Worm (Caenorhabditis elegans) whole organism, early embryonic: ENCODE measurements around the gene Y55F3C.10.

Experiments
- B0310.2 ChIP-seq: sonication (generic microtip); optimal IDR thresholded peaks from 2 replicates; lab custom pipeline; 2016; ENCODE audit warnings: mild to moderate bottlenecking, missing genetic modification characterization, missing compliant biosample characterization
- F13C5.2 ChIP-seq: sonication (generic microtip); optimal IDR thresholded peaks from 2 replicates; lab custom pipeline; 2017; ENCODE audit warnings: mild to moderate bottlenecking, missing genetic modification characterization, inconsistent platforms, missing compliant biosample characterization
- aly-1 ChIP-seq: sonication (generic microtip); optimal IDR thresholded peaks from 2 replicates; lab custom pipeline; 2016; ENCODE audit warnings: missing genetic modification characterization, missing compliant biosample characterization
- ama-1 ChIP-seq: fragments of 150-350 bp; optimal IDR thresholded peaks from 2 replicates; lab custom pipeline; 2014
- ceh-13 ChIP-seq: fragments of 200-800 bp; sonication (Bioruptor generic); optimal IDR thresholded peaks from 2 replicates; lab custom pipeline; 2018; ENCODE audit warnings: mild to moderate bottlenecking, missing genetic modification characterization, missing compliant biosample characterization
- ceh-36 ChIP-seq: sonication (generic microtip); optimal IDR thresholded peaks from 2 replicates; lab custom pipeline; 2016; ENCODE audit warnings: missing genetic modification characterization, inconsistent platforms, missing compliant biosample characterization
- ets-7 ChIP-seq: sonication (generic microtip); optimal IDR thresholded peaks from 2 replicates; lab custom pipeline; 2016; ENCODE audit warnings: missing genotype, missing genetic modification characterization, missing compliant biosample characterization
- flt-1 ChIP-seq: fragments of 200-800 bp; sonication (Bioruptor generic); IDR thresholded peaks from 2 replicates; pipeline ENCODE4 v1.3.6; 2022; ENCODE audit warnings: missing genetic modification characterization, missing compliant biosample characterization
- hmbx-1 ChIP-seq: sonication (generic microtip); optimal IDR thresholded peaks from 2 replicates; lab custom pipeline; 2016; ENCODE audit warnings: mild to moderate bottlenecking, missing genetic modification characterization, missing compliant biosample characterization
- hmg-4 ChIP-seq: fragments of 200-800 bp; sonication (Bioruptor generic); optimal IDR thresholded peaks from 2 replicates; lab custom pipeline; 2018; ENCODE audit warnings: mild to moderate bottlenecking, missing genetic modification characterization, missing compliant biosample characterization
- hnd-1 ChIP-seq: sonication (generic microtip); optimal IDR thresholded peaks from 2 replicates; lab custom pipeline; 2016; ENCODE audit warnings: missing genetic modification characterization, missing compliant biosample characterization
- pes-1 ChIP-seq: fragments of 200-800 bp; sonication (Bioruptor generic); IDR thresholded peaks from 2 replicates; pipeline ENCODE4 v1.3.6; 2022; ENCODE audit warnings: missing genetic modification reagents, missing genetic modification characterization, missing compliant biosample characterization
- scrt-1 ChIP-seq: fragments of 200-800 bp; sonication (Bioruptor generic); IDR thresholded peaks from 2 replicates; pipeline ENCODE4 v1.3.6; 2022; ENCODE audit warnings: missing genetic modification characterization, missing compliant biosample characterization
- sea-1 ChIP-seq: fragments of 200-800 bp; sonication (Bioruptor generic); conservative IDR thresholded peaks from 2 replicates; pipeline ENCODE4 v1.3.6; 2022; ENCODE audit warnings: missing genetic modification characterization, missing compliant biosample characterization
- tbx-11 ChIP-seq: fragments of 200-800 bp; sonication (Bioruptor generic); IDR thresholded peaks from 2 replicates; pipeline ENCODE4 v1.3.6; 2022; ENCODE audit warnings: missing genetic modification characterization, missing compliant biosample characterization
- tbx-37 ChIP-seq: fragments of 200-800 bp; sonication (Bioruptor generic); conservative IDR thresholded peaks from 2 replicates; pipeline ENCODE4 v1.3.6; 2022; ENCODE audit warnings: missing genetic modification reagents, missing genetic modification characterization, missing compliant biosample characterization
- tra-4 ChIP-seq: sonication (generic microtip); optimal IDR thresholded peaks from 2 replicates; lab custom pipeline; 2017; ENCODE audit warnings: missing genetic modification characterization, missing compliant biosample characterization

Gene Y55F3C.10

ce11 chrIV:682726-683340 is 36.4 kb downstream of the Y55F3C.10 start:
- TF ChIP-seq ets-7 (tag; lab: Kevin White, UChicago) = peak; percentile 50
- peak; percentile 85 for TF ChIP-seq tbx-11
- peak; percentile 87 for TF ChIP-seq scrt-1 (GFP tag; lab: Robert Waterston, UW)
- peak; percentile 86 for TF ChIP-seq flt-1 (GFP tag; lab: Robert Waterston, UW)
- TF ChIP-seq tra-4 (tag; lab: Kevin White, UChicago) = peak; percentile 2
- peak; percentile 84 for TF ChIP-seq aly-1 (tag; lab: Kevin White, UChicago)
- peak; percentile 89 for TF ChIP-seq pes-1 (GFP tag; lab: Robert Waterston, UW)
- TF ChIP-seq tbx-37 (GFP tag; lab: Robert Waterston, UW) = peak; percentile 79
- peak; percentile 41 for TF ChIP-seq hmbx-1 (tag; lab: Kevin White, UChicago)
- TF ChIP-seq B0310.2 = peak; percentile 73
- TF ChIP-seq hnd-1 = peak; percentile 72
- no peak for TF ChIP-seq ama-1 (lab: Kevin White, UChicago)
- TF ChIP-seq F13C5.2 (tag; lab: Kevin White, UChicago) = peak; percentile 70
- TF ChIP-seq hmg-4 (GFP tag; lab: Kevin White, UChicago) = peak; percentile 93
- TF ChIP-seq sea-1 (GFP tag; lab: Robert Waterston, UW) = peak; percentile 85
- TF ChIP-seq ceh-36 (tag; lab: Kevin White, UChicago) = peak; percentile 68
- TF ChIP-seq ceh-13 (GFP tag; lab: Kevin White, UChicago) = peak; percentile 74

- no peak for TF ChIP-seq hmg-4 (GFP tag; lab: Kevin White, UChicago)
- TF ChIP-seq ceh-36 (tag; lab: Kevin White, UChicago) = no peak
- TF ChIP-seq tbx-37 (GFP tag; lab: Robert Waterston, UW) = no peak
- TF ChIP-seq pes-1 (GFP tag; lab: Robert Waterston, UW) = no peak
- TF ChIP-seq B0310.2 = no peak
- TF ChIP-seq aly-1 (tag; lab: Kevin White, UChicago) = no peak
- TF ChIP-seq ama-1 (lab: Kevin White, UChicago) = no peak
These were observed 43.0 kb downstream of the Y55F3C.10 start, which contains the start of gene K11H12.5 for ce11 chrIV:676280-676679. K11H12.5 (plus strand) TSS chrIV:676580.

- TF ChIP-seq scrt-1 (GFP tag; lab: Robert Waterston, UW) (no peak), hmg-4 (GFP tag; lab: Kevin White, UChicago) (no peak), tbx-11 (no peak), pes-1 (GFP tag; lab: Robert Waterston, UW) (no peak), B0310.2 (no peak), hmbx-1 (tag; lab: Kevin White, UChicago) (no peak), ets-7 (tag; lab: Kevin White, UChicago) (no peak), tra-4 (tag; lab: Kevin White, UChicago) (no peak), F13C5.2 (tag; lab: Kevin White, UChicago) (no peak), aly-1 (tag; lab: Kevin White, UChicago) (no peak)
These were observed 43.6 kb downstream of the Y55F3C.10 start, which contains the start of the genes K11H12.4 and K11H12.10 for ce11 chrIV:675471-676159. K11H12.4 (minus strand) TSS chrIV:675883. K11H12.10 (plus strand) TSS chrIV:676075.

- TF ChIP-seq tbx-11 (no peak), hnd-1 (no peak), scrt-1 (GFP tag; lab: Robert Waterston, UW) (no peak), flt-1 (GFP tag; lab: Robert Waterston, UW) (no peak), hmg-4 (GFP tag; lab: Kevin White, UChicago) (no peak), tra-4 (tag; lab: Kevin White, UChicago) (no peak), sea-1 (GFP tag; lab: Robert Waterston, UW) (no peak), aly-1 (tag; lab: Kevin White, UChicago) (no peak), ceh-13 (GFP tag; lab: Kevin White, UChicago) (no peak), pes-1 (GFP tag; lab: Robert Waterston, UW) (no peak), ets-7 (tag; lab: Kevin White, UChicago) (no peak), tbx-37 (GFP tag; lab: Robert Waterston, UW) (no peak), ceh-36 (tag; lab: Kevin White, UChicago) (no peak), ama-1 (lab: Kevin White, UChicago) (no peak), hmbx-1 (tag; lab: Kevin White, UChicago) (no peak), F13C5.2 (tag; lab: Kevin White, UChicago) (no peak), B0310.2 (no peak)
These were observed 45.9 kb downstream of the Y55F3C.10 start, which contains the start of gene K11H12.3 for ce11 chrIV:673313-673712. K11H12.3 (minus strand) TSS chrIV:673480.

ce11 chrIV:670455-670854 is 48.8 kb downstream of the Y55F3C.10 start, which contains the start of gene K11H12.11:
K11H12.11 (minus strand) TSS chrIV:670555.
- no peak for TF ChIP-seq hmg-4 (GFP tag; lab: Kevin White, UChicago)
- TF ChIP-seq sea-1 (GFP tag; lab: Robert Waterston, UW) = no peak
- no peak for TF ChIP-seq ceh-13 (GFP tag; lab: Kevin White, UChicago)
- TF ChIP-seq B0310.2 = no peak
- TF ChIP-seq tbx-11 = no peak
- no peak for TF ChIP-seq hmbx-1 (tag; lab: Kevin White, UChicago)
- no peak for TF ChIP-seq aly-1 (tag; lab: Kevin White, UChicago)
- TF ChIP-seq ets-7 (tag; lab: Kevin White, UChicago) = no peak
- TF ChIP-seq flt-1 (GFP tag; lab: Robert Waterston, UW) = no peak
- no peak for TF ChIP-seq hnd-1
- no peak for TF ChIP-seq F13C5.2 (tag; lab: Kevin White, UChicago)
- no peak for TF ChIP-seq scrt-1 (GFP tag; lab: Robert Waterston, UW)
